Worm (Caenorhabditis elegans) whole organism, L2 larva: Measurements from ENCODE around the gene ndx-3.

ENCODE experiments used
- C34F6.9 ChIP-seq: fragments of 150-350 bp; optimal IDR thresholded peaks from 2 replicates; lab custom pipeline; 2014; ENCODE audit warnings: missing biosample characterization, missing genetic modification characterization
- F13H6.1 ChIP-seq: sonication (generic microtip); optimal IDR thresholded peaks from 2 replicates; lab custom pipeline; 2016; ENCODE audit warnings: missing genetic modification characterization, missing compliant biosample characterization
- R02D3.7 ChIP-seq: fragments of 150-350 bp; optimal IDR thresholded peaks from 2 replicates; lab custom pipeline; 2014; ENCODE audit warnings: missing biosample characterization, missing genetic modification characterization
- ZK546.5 ChIP-seq: sonication (generic microtip); optimal IDR thresholded peaks from 2 replicates; lab custom pipeline; 2017; ENCODE audit warnings: missing biosample characterization, missing genetic modification characterization
- alr-1 ChIP-seq: fragments of 150-350 bp; optimal IDR thresholded peaks from 2 replicates; lab custom pipeline; 2014; ENCODE audit warnings: missing biosample characterization, missing genetic modification characterization
- ama-1 ChIP-seq: fragments of 150-350 bp; optimal IDR thresholded peaks from 2 replicates; lab custom pipeline; 2018; ENCODE audit warnings: inconsistent platforms
- ceh-16 ChIP-seq: fragments of 150-350 bp; optimal IDR thresholded peaks from 2 replicates; lab custom pipeline; 2014; ENCODE audit warnings: missing biosample characterization, missing genetic modification characterization
- crh-2 ChIP-seq: sonication (generic microtip); optimal IDR thresholded peaks from 2 replicates; lab custom pipeline; 2017; ENCODE audit warnings: missing biosample characterization, missing genetic modification characterization
- dmd-4 ChIP-seq: sonication (generic microtip); optimal IDR thresholded peaks from 2 replicates; lab custom pipeline; 2017; ENCODE audit warnings: missing biosample characterization, missing genetic modification characterization
- egl-27 ChIP-seq: sonication (generic microtip); optimal IDR thresholded peaks from 3 replicates; lab custom pipeline; 2017; ENCODE audit warnings: missing biosample characterization, missing genetic modification reagents, missing genetic modification characterization
- elt-3 ChIP-seq: sonication (generic microtip); optimal IDR thresholded peaks from 2 replicates; lab custom pipeline; 2017; ENCODE audit warnings: missing biosample characterization, missing genetic modification characterization
- fos-1 ChIP-seq: fragments of 150-350 bp; optimal IDR thresholded peaks from 2 replicates; lab custom pipeline; 2014; ENCODE audit warnings: missing biosample characterization, missing genetic modification characterization
- gmeb-1 ChIP-seq: fragments of 150-350 bp; optimal IDR thresholded peaks from 2 replicates; lab custom pipeline; 2014; ENCODE audit warnings: missing biosample characterization, missing genetic modification characterization
- lin-11 ChIP-seq: fragments of 150-350 bp; sonication (generic microtip); optimal IDR thresholded peaks from 2 replicates; lab custom pipeline; 2014; ENCODE audit warnings: missing biosample characterization, missing genetic modification characterization, inconsistent platforms, mixed read lengths
- lin-13 ChIP-seq: fragments of 150-350 bp; optimal IDR thresholded peaks from 2 replicates; lab custom pipeline; 2014; ENCODE audit warnings: missing biosample characterization, missing genetic modification reagents, missing genetic modification characterization
- lin-39 ChIP-seq: fragments of 150-350 bp; optimal IDR thresholded peaks from 2 replicates; lab custom pipeline; 2014; ENCODE audit warnings: missing biosample characterization, missing genetic modification reagents, missing genetic modification characterization
- lsy-2 ChIP-seq, 2 experiments: fragments of 150-350 bp in 1 of 2; sonication (generic microtip) in 1 of 2; optimal IDR thresholded peaks; 2 replicates each; lab custom pipeline; 2014 to 2017; ENCODE audit warnings: missing biosample characterization in 2 of 2, missing genetic modification characterization in 2 of 2
- mab-5 ChIP-seq: fragments of 150-350 bp; optimal IDR thresholded peaks from 2 replicates; lab custom pipeline; 2014; ENCODE audit warnings: missing biosample characterization, missing genetic modification characterization
- mbf-1 ChIP-seq: sonication (generic microtip); optimal IDR thresholded peaks from 2 replicates; lab custom pipeline; 2017; ENCODE audit warnings: missing biosample characterization, missing genetic modification characterization
- mdl-1 ChIP-seq, 2 experiments: fragments of 150-350 bp in 1 of 2; sonication (generic microtip) in 1 of 2; optimal IDR thresholded peaks; 2 replicates each; lab custom pipeline; 2017; ENCODE audit warnings: missing biosample characterization in 2 of 2, missing genetic modification characterization in 2 of 2
- nhr-10 ChIP-seq: sonication (generic microtip); optimal IDR thresholded peaks from 2 replicates; lab custom pipeline; 2017; ENCODE audit warnings: missing biosample characterization, missing genetic modification characterization
- nhr-11 ChIP-seq: fragments of 150-350 bp; optimal IDR thresholded peaks from 2 replicates; lab custom pipeline; 2014; ENCODE audit warnings: missing biosample characterization, missing genetic modification characterization
- nhr-12 ChIP-seq: fragments of 150-350 bp; optimal IDR thresholded peaks from 2 replicates; lab custom pipeline; 2014; ENCODE audit warnings: missing biosample characterization, missing genetic modification characterization
- nhr-129 ChIP-seq: fragments of 150-350 bp; optimal IDR thresholded peaks from 2 replicates; lab custom pipeline; 2014; ENCODE audit warnings: missing biosample characterization, missing genetic modification characterization
- nhr-21 ChIP-seq: fragments of 150-350 bp; optimal IDR thresholded peaks from 2 replicates; lab custom pipeline; 2014; ENCODE audit warnings: missing biosample characterization, missing genetic modification characterization
- nhr-23 ChIP-seq: fragments of 150-350 bp; optimal IDR thresholded peaks from 2 replicates; lab custom pipeline; 2014; ENCODE audit warnings: missing biosample characterization, missing genetic modification reagents, missing genetic modification characterization
- nhr-237 ChIP-seq: fragments of 150-350 bp; optimal IDR thresholded peaks from 2 replicates; lab custom pipeline; 2014; ENCODE audit warnings: missing biosample characterization, missing genetic modification characterization
- nhr-25 ChIP-seq: fragments of 150-350 bp; sonication (generic microtip); optimal IDR thresholded peaks from 3 replicates; lab custom pipeline; 2014; ENCODE audit warnings: missing biosample characterization, missing genetic modification characterization
- nhr-6 ChIP-seq: fragments of 150-350 bp; optimal IDR thresholded peaks from 2 replicates; lab custom pipeline; 2014; ENCODE audit warnings: missing biosample characterization, missing genetic modification characterization
- nhr-77 ChIP-seq: fragments of 150-350 bp; optimal IDR thresholded peaks from 2 replicates; lab custom pipeline; 2014; ENCODE audit warnings: missing biosample characterization, missing genetic modification characterization
- sem-4 ChIP-seq: fragments of 150-350 bp; optimal IDR thresholded peaks from 2 replicates; lab custom pipeline; 2014; ENCODE audit warnings: missing biosample characterization, missing genetic modification reagents, missing genetic modification characterization
- skn-1 ChIP-seq: sonication (generic microtip); optimal IDR thresholded peaks from 2 replicates; lab custom pipeline; 2017; ENCODE audit warnings: missing biosample characterization, missing genetic modification characterization
- sma-3 ChIP-seq: sonication (generic microtip); optimal IDR thresholded peaks from 2 replicates; lab custom pipeline; 2016; ENCODE audit warnings: missing genetic modification reagents, missing genetic modification characterization, missing compliant biosample characterization
- sma-9 ChIP-seq, 2 experiments: fragments of 150-350 bp in 1 of 2; sonication (generic microtip) in 1 of 2; optimal IDR thresholded peaks; 2 replicates each; lab custom pipeline; 2014 to 2016; ENCODE audit warnings: missing genetic modification characterization in 2 of 2, mild to moderate bottlenecking in 1 of 2, missing biosample characterization in 1 of 2, missing compliant biosample characterization in 1 of 2, missing genetic modification reagents in 1 of 2, moderate library complexity in 1 of 2
- snpc-4 ChIP-seq: fragments of 150-350 bp; optimal IDR thresholded peaks from 2 replicates; lab custom pipeline; 2014; ENCODE audit warnings: missing biosample characterization, missing genetic modification characterization
- unc-55 ChIP-seq: fragments of 150-350 bp; sonication (generic microtip); optimal IDR thresholded peaks from 3 replicates; lab custom pipeline; 2014; ENCODE audit warnings: missing biosample characterization, missing genetic modification reagents, missing genetic modification characterization
- zag-1 ChIP-seq: fragments of 150-350 bp; optimal IDR thresholded peaks from 2 replicates; lab custom pipeline; 2014; ENCODE audit warnings: missing biosample characterization, missing genetic modification characterization
- ztf-11 ChIP-seq: sonication (generic microtip); optimal IDR thresholded peaks from 2 replicates; lab custom pipeline; 2017; ENCODE audit warnings: missing biosample characterization, missing genetic modification characterization
- ztf-4 ChIP-seq: fragments of 150-350 bp; optimal IDR thresholded peaks from 2 replicates; lab custom pipeline; 2014; ENCODE audit warnings: missing biosample characterization, missing genetic modification characterization

Gene ndx-3

DNA sequence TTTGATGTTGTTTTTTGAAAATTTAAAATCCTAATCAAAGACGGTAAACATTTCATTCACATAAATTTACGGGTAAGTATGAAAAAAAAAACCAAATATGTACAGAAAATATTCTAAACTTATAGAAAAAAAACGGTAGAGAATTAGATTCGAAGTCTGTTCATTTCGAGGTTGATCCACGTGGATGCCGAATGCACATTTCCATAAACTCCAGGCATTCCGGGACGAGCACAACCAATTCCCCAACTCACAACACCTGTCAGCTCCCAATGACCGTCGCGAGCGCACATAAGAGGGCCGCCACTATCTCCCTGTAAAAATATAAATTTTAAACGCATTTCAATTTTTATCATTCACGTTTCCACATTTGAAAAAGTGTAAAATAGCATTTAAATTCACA, 5.3 kb upstream of the ndx-3 start:
- TF ChIP-seq mdl-1 (tag; optimal IDR thresholded peaks at IDR 0.05; lab: Kevin White, UChicago) (no peak), snpc-4 (tag; lab: Kevin White, UChicago) (no peak), egl-27 (tag; lab: Kevin White, UChicago) (no peak), mbf-1 (tag; lab: Kevin White, UChicago) (no peak), nhr-129 (tag; lab: Kevin White, UChicago) (no peak), zag-1 (tag; lab: Kevin White, UChicago) (no peak), lin-39 (tag; lab: Kevin White, UChicago) (no peak), nhr-237 (tag; lab: Kevin White, UChicago) (no peak), elt-3 (tag; lab: Kevin White, UChicago) (no peak), nhr-12 (tag; lab: Kevin White, UChicago) (no peak), nhr-6 (tag; lab: Kevin White, UChicago) (no peak)

DNA sequence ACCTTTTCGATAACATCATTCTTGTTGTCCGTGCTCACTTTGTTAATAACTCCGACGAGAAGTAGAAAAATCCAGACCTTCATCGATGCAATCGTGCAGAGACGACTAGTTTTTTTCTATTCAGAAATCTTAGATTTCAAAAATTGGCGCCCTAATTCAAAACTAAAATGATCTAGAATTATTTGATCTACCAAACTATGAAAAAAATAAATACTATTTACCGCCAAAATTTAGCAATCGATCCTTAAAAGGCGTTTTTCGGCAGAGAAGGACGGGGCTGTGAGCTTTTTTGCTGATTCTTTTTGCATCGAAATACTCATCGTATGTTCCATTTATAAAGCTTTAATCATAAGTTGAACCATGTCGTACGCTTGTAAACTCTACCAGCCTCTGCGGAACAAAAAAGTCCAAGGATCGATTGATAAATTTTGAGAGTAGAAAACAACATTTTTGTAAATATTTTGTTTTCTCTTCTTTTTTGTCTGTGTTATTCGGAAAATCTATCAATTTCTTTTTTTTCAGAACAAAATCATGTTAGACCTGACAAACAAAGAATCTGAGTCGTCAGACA, 3.9 kb upstream of the ndx-3 start, which contains the start of the genes try-1 and zyg-12:
Gene try-1 (minus strand): TSS at position 148 of the 571 bp plus-strand sequence.
Gene zyg-12 (plus strand): TSS at position 521 of the 571 bp plus-strand sequence.
- TF ChIP-seq lin-11 (no peak), fos-1 (no peak), nhr-77 (tag; lab: Kevin White, UChicago) (no peak), elt-3 (tag; lab: Kevin White, UChicago) (no peak), mab-5 (tag; lab: Kevin White, UChicago) (no peak), nhr-10 (no peak), sma-3 (GFP tag; lab: Kevin White, UChicago) (no peak), nhr-6 (tag; lab: Kevin White, UChicago) (no peak), dmd-4 (tag; lab: Kevin White, UChicago) (no peak), F13H6.1 (tag; lab: Kevin White, UChicago) (no peak), ZK546.5 (tag; lab: Kevin White, UChicago) (no peak), nhr-25 (no peak), ztf-4 (tag; lab: Kevin White, UChicago) (no peak), nhr-21 (tag; lab: Kevin White, UChicago) (no peak)

DNA sequence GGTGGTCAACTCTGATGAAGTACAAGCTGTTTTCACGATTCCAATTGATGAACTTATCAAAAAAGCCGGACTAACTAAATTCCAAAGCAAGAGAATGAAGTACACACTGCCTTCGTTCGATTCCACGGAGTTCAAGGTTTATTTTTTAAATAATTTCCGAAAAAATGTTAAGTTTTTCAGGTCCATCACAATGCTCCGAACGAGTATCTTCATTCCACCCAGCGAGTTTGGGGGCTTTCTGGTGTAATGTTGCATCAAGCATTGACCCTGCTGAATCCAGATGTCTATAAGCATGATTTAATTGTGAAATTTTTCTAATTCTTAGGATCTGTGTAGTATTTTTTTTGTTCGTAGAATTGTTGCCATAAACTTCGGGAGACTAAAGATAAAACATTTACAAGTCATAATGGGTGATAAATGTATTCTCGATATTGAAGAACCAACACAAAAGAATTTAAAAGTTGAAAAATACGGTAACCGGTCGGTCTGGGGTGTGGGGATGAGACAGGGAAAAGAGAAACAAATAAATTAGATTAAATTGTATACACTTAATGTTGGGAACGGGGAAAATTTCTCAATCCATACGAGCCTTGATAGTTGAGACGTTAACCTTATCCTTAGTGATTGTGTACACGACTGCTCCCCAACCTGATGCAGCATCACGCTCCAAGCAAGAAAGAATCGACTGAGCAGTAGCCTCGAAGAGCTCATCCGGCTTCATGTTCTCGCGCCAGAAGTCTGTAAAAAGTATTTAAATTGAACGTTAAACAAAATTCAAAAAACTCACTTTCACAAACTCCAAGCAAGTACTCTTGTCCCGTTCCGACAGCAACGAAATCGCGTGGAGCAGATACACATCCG, 940 bp downstream of the ndx-3 start:
- TF ChIP-seq fos-1: no peak
- no peak for TF ChIP-seq nhr-237 (tag; lab: Kevin White, UChicago)
- no peak for TF ChIP-seq sma-3 (GFP tag; lab: Kevin White, UChicago)
- TF ChIP-seq alr-1 (tag; lab: Kevin White, UChicago): no peak
- TF ChIP-seq gmeb-1 (tag; lab: Kevin White, UChicago): no peak

DNA sequence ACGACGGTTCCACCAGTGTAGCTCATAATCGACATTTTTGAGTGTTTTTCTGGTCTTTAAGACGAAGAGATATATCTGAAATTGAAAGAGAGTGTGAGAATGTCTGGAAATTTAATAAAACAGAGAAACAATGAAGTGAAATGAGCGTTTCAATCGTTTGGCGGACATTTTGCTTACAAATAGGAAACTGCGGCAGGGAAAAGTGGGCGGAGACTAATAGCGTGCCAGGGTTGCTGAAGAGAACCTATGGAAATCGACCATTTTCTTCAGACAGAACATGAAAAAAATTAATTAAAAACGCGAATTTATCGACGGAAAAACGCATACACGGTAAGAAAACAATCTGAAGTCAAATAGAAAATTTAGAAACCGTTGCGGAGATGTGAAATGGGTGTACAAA, 2.0 kb downstream of the ndx-3 start, which contains the start of gene pbs-3:
Gene pbs-3 (minus strand): TSS at position 75 of the 400 bp plus-strand sequence.
- TF ChIP-seq sem-4 (tag; lab: Kevin White, UChicago) (no peak), skn-1 (tag; lab: Kevin White, UChicago) (peak; percentile 89), ztf-11 (tag; lab: Kevin White, UChicago) (no peak), elt-3 (tag; lab: Kevin White, UChicago) (no peak), lin-13 (GFP tag; lab: Kevin White, UChicago) (peak; percentile 76), ztf-4 (tag; lab: Kevin White, UChicago) (no peak), lin-11 (peak; percentile 28), nhr-6 (tag; lab: Kevin White, UChicago) (no peak), C34F6.9 (peak; percentile 77), sma-3 (GFP tag; lab: Kevin White, UChicago) (peak; percentile 45), F13H6.1 (tag; lab: Kevin White, UChicago) (peak; percentile 13), nhr-10 (no peak), lsy-2 (tag; optimal IDR thresholded peaks at IDR 0.05; lab: Kevin White, UChicago) (peak; percentile 22 to 76), fos-1 (peak; percentile 37), nhr-77 (tag; lab: Kevin White, UChicago) (no peak), gmeb-1 (tag; lab: Kevin White, UChicago) (peak; percentile 25), crh-2 (tag; lab: Kevin White, UChicago) (peak; percentile 73), sma-9 (GFP tag; optimal IDR thresholded peaks at IDR 0.05; lab: Kevin White, UChicago) (peak; percentile 33), sma-9 (tag; optimal IDR thresholded peaks at IDR 0.05; lab: Kevin White, UChicago) (no peak), ceh-16 (no peak), nhr-23 (tag; lab: Kevin White, UChicago) (no peak), R02D3.7 (tag; lab: Kevin White, UChicago) (no peak), snpc-4 (tag; lab: Kevin White, UChicago) (peak; percentile 33), nhr-21 (tag; lab: Kevin White, UChicago) (peak; percentile 41), nhr-11 (tag; lab: Kevin White, UChicago) (no peak), mdl-1 (tag; optimal IDR thresholded peaks at IDR 0.05; lab: Kevin White, UChicago) (no peak), nhr-25 (peak; percentile 46), nhr-129 (tag; lab: Kevin White, UChicago) (peak; percentile 84), ama-1 (lab: Kevin White, UChicago) (peak; percentile 60), unc-55 (GFP tag; lab: Kevin White, UChicago) (peak; percentile 79)
